Worm (Caenorhabditis elegans) whole organism, L4 larva: Measurements from ENCODE around the gene dhs-12.
A peak's percentile ranks its signal among the peaks of the same experiment; 100 is the strongest.

Experiments
- D1046.2 ChIP-seq: fragments of 200-800 bp; sonication (Bioruptor generic); IDR thresholded peaks from 2 replicates; pipeline ENCODE4 v1.3.6; 2022; ENCODE audit warnings: missing genetic modification characterization, missing compliant biosample characterization
- F26F4.8 ChIP-seq: fragments of 200-800 bp; sonication (Bioruptor generic); conservative IDR thresholded peaks from 2 replicates; pipeline ENCODE4 v1.3.6; 2022; ENCODE audit warnings: missing genetic modification characterization, missing compliant biosample characterization
- F49E8.2 ChIP-seq: sonication (generic microtip); optimal IDR thresholded peaks from 2 replicates; lab custom pipeline; 2016; ENCODE audit warnings: missing compliant biosample characterization, mild to moderate bottlenecking, missing genetic modification characterization, borderline replicate concordance
- T20F7.1 ChIP-seq: fragments of 200-800 bp; sonication (Bioruptor generic); optimal IDR thresholded peaks from 2 replicates; lab custom pipeline; 2018; ENCODE audit warnings: mild to moderate bottlenecking, missing genetic modification characterization, missing compliant biosample characterization
- T26A8.4 ChIP-seq: fragments of 200-800 bp; sonication (Bioruptor generic); IDR thresholded peaks from 2 replicates; pipeline ENCODE4 v1.3.6; 2022; ENCODE audit warnings: missing genetic modification characterization, missing compliant biosample characterization
- Y105C5A.15 ChIP-seq: fragments of 200-800 bp; sonication (Bioruptor generic); IDR thresholded peaks from 2 replicates; pipeline ENCODE4 v1.3.6; 2022; ENCODE audit warnings: missing genetic modification characterization, missing compliant biosample characterization
- Y5F2A.4 ChIP-seq: fragments of 200-800 bp; sonication (Bioruptor generic); optimal IDR thresholded peaks from 2 replicates; lab custom pipeline; 2018; ENCODE audit warnings: mild to moderate bottlenecking, missing genetic modification characterization, missing compliant biosample characterization
- Y75B8A.6 ChIP-seq: fragments of 200-800 bp; sonication (Bioruptor generic); IDR thresholded peaks from 2 replicates; pipeline ENCODE4 v1.3.6; 2022; ENCODE audit warnings: missing genetic modification reagents, missing genetic modification characterization, missing compliant biosample characterization
- ZK337.2 ChIP-seq: fragments of 200-800 bp; sonication (Bioruptor generic); IDR thresholded peaks from 2 replicates; pipeline ENCODE4 v1.3.6; 2022; ENCODE audit warnings: missing genetic modification reagents, missing genetic modification characterization, missing compliant biosample characterization
- ZK546.5 ChIP-seq, 2 experiments: sonication (generic microtip); optimal IDR thresholded peaks; 2 replicates each; lab custom pipeline; 2017; ENCODE audit warnings: missing biosample characterization in 2 of 2, missing genetic modification characterization in 2 of 2
- aha-1 ChIP-seq: fragments of 150-350 bp; peaks from one replicate; lab custom pipeline; 2014; ENCODE audit warnings: missing biosample characterization, missing genetic modification characterization
- arid-1 ChIP-seq: fragments of 200-800 bp; sonication (Bioruptor generic); conservative IDR thresholded peaks from 2 replicates; pipeline ENCODE4 v1.3.6; 2022; ENCODE audit warnings: missing genetic modification reagents, missing genetic modification characterization, missing compliant biosample characterization
- daf-16 ChIP-seq, 3 experiments: sonication (generic microtip); optimal IDR thresholded peaks; 2 replicates each; lab custom pipeline; 2016 to 2017; ENCODE audit warnings: missing genetic modification characterization in 3 of 3, missing genetic modification reagents in 3 of 3, mild to moderate bottlenecking in 2 of 3, missing compliant biosample characterization in 2 of 3, missing biosample characterization in 1 of 3, moderate library complexity in 1 of 3
- dmd-8 ChIP-seq: fragments of 200-800 bp; sonication (Bioruptor generic); IDR thresholded peaks from 2 replicates; pipeline ENCODE4 v1.3.6; 2022; ENCODE audit warnings: missing genetic modification characterization, missing compliant biosample characterization
- duxl-1 ChIP-seq: sonication (generic microtip); optimal IDR thresholded peaks from 2 replicates; lab custom pipeline; 2016; ENCODE audit warnings: mild to moderate bottlenecking, missing genetic modification characterization, moderate library complexity, missing compliant biosample characterization; ENCODE audit not compliant: poor library complexity
- egl-43 ChIP-seq: fragments of 200-800 bp; sonication (Bioruptor generic); IDR thresholded peaks from 2 replicates; pipeline ENCODE4 v1.3.6; 2022; ENCODE audit warnings: missing genetic modification reagents, missing genetic modification characterization, missing compliant biosample characterization
- jun-1 ChIP-seq: fragments of 150-350 bp; optimal IDR thresholded peaks from 2 replicates; lab custom pipeline; 2014; ENCODE audit warnings: missing biosample characterization, missing genetic modification reagents, missing genetic modification characterization
- lin-13 ChIP-seq: fragments of 150-350 bp; optimal IDR thresholded peaks from 2 replicates; lab custom pipeline; 2014; ENCODE audit warnings: missing biosample characterization, missing genetic modification reagents, missing genetic modification characterization
- lin-15B ChIP-seq: fragments of 150-350 bp; sonication (generic microtip); optimal IDR thresholded peaks from 3 replicates; lab custom pipeline; 2014; ENCODE audit warnings: missing biosample characterization, missing genetic modification characterization
- lir-3 ChIP-seq: sonication (generic microtip); optimal IDR thresholded peaks from 2 replicates; lab custom pipeline; 2016; ENCODE audit warnings: mild to moderate bottlenecking, missing genetic modification characterization, missing compliant biosample characterization
- lsy-2 ChIP-seq, 2 experiments: fragments of 150-350 bp in 1 of 2; sonication (generic microtip) in 1 of 2; optimal IDR thresholded peaks; 2 replicates each; lab custom pipeline; 2014 to 2017; ENCODE audit warnings: missing biosample characterization in 2 of 2, missing genetic modification characterization in 2 of 2
- madf-5 ChIP-seq, 2 experiments: fragments of 200-800 bp; sonication (Bioruptor generic); IDR thresholded peaks; 2 replicates each; pipeline ENCODE4 v1.3.6; 2022; ENCODE audit warnings: missing compliant biosample characterization in 2 of 2, missing genetic modification characterization in 2 of 2
- mxl-3 ChIP-seq: fragments of 200-800 bp; sonication (Bioruptor generic); optimal IDR thresholded peaks from 2 replicates; lab custom pipeline; 2018; ENCODE audit warnings: mild to moderate bottlenecking, missing genetic modification characterization, missing compliant biosample characterization
- nhr-102 ChIP-seq: sonication (generic microtip); optimal IDR thresholded peaks from 2 replicates; lab custom pipeline; 2016; ENCODE audit warnings: mild to moderate bottlenecking, missing genetic modification characterization, moderate library complexity, missing compliant biosample characterization
- nhr-11 ChIP-seq: fragments of 150-350 bp; optimal IDR thresholded peaks from 2 replicates; lab custom pipeline; 2014; ENCODE audit warnings: missing biosample characterization, missing genetic modification characterization
- nhr-28 ChIP-seq: fragments of 150-350 bp; optimal IDR thresholded peaks from 2 replicates; lab custom pipeline; 2014; ENCODE audit warnings: missing biosample characterization, missing genetic modification characterization
- nhr-41 ChIP-seq: fragments of 200-800 bp; sonication (Bioruptor generic); IDR thresholded peaks from 2 replicates; pipeline ENCODE4 v1.3.6; 2022; ENCODE audit warnings: missing genetic modification reagents, missing genetic modification characterization, missing compliant biosample characterization
- nhr-6 ChIP-seq: fragments of 150-350 bp; optimal IDR thresholded peaks from 2 replicates; lab custom pipeline; 2014; ENCODE audit warnings: missing biosample characterization, missing genetic modification characterization
- pha-4 ChIP-seq, 2 experiments: fragments of 150-350 bp in 1 of 2; fragments of 200-800 bp in 1 of 2; sonication (Bioruptor generic) in 1 of 2; IDR thresholded peaks in 1 of 2; optimal IDR thresholded peaks in 1 of 2; 2 replicates each; pipeline versions ENCODE4 v1.3.6 to Lab custom; 2014 to 2022; ENCODE audit warnings: missing genetic modification characterization in 2 of 2, missing genetic modification reagents in 2 of 2, missing biosample characterization in 1 of 2, missing compliant biosample characterization in 1 of 2
- skn-1 ChIP-seq: fragments of 150-350 bp; optimal IDR thresholded peaks from 2 replicates; lab custom pipeline; 2014; ENCODE audit warnings: missing biosample characterization, missing genetic modification characterization
- snpc-1.2 ChIP-seq: fragments of 200-800 bp; sonication (Bioruptor generic); IDR thresholded peaks from 2 replicates; pipeline ENCODE4 v1.3.6; 2022; ENCODE audit warnings: missing genetic modification reagents, missing genetic modification characterization, missing compliant biosample characterization
- spr-1 ChIP-seq: sonication (generic microtip); optimal IDR thresholded peaks from 2 replicates; lab custom pipeline; 2016; ENCODE audit warnings: mild to moderate bottlenecking, missing genetic modification characterization, missing compliant biosample characterization
- tag-97 ChIP-seq: fragments of 200-800 bp; sonication (Bioruptor generic); IDR thresholded peaks from 2 replicates; pipeline ENCODE4 v1.3.6; 2022; ENCODE audit warnings: missing genetic modification characterization, missing compliant biosample characterization
- unc-130 ChIP-seq: sonication (generic microtip); optimal IDR thresholded peaks from 2 replicates; lab custom pipeline; 2016; ENCODE audit warnings: missing genetic modification reagents, missing genetic modification characterization, missing compliant biosample characterization
- unc-62 ChIP-seq, 3 experiments: fragments of 150-350 bp in 1 of 3; sonication (generic microtip); optimal IDR thresholded peaks in 2 of 3; peaks in 1 of 3; 1 replicate in 1 of 3; 2 replicates in 2 of 3; lab custom pipeline; 2014 to 2017; ENCODE audit warnings: missing biosample characterization in 3 of 3, missing genetic modification characterization in 3 of 3, missing genetic modification reagents in 3 of 3, missing genotype in 1 of 3
- zag-1 ChIP-seq: fragments of 150-350 bp; optimal IDR thresholded peaks from 2 replicates; lab custom pipeline; 2014; ENCODE audit warnings: missing biosample characterization, missing genetic modification characterization
- zfp-2 ChIP-seq: sonication (generic microtip); optimal IDR thresholded peaks from 2 replicates; lab custom pipeline; 2016; ENCODE audit warnings: mild to moderate bottlenecking, missing genetic modification characterization, missing compliant biosample characterization

The dhs-12 gene

ce11 chrIV:10137804-10138203 lies 4.5 kb upstream of the dhs-12 start, which contains the start of gene K08F4.12:
Gene K08F4.12, plus strand, starts transcription at chrIV:10138104.
- TF ChIP-seq nhr-41, result no peak
- no peak for TF ChIP-seq F26F4.8 (GFP tag; lab: Robert Waterston, UW)
- TF ChIP-seq nhr-6 (tag; lab: Kevin White, UChicago), result no peak
- no peak for TF ChIP-seq lsy-2 (tag; optimal IDR thresholded peaks at IDR 0.05; lab: Kevin White, UChicago)
- TF ChIP-seq lin-13, result no peak
- TF ChIP-seq unc-130 (GFP tag; lab: Kevin White, UChicago), result no peak
- TF ChIP-seq mxl-3, result no peak
- no peak for TF ChIP-seq nhr-11 (tag; lab: Kevin White, UChicago)
- TF ChIP-seq pha-4 (GFP tag; IDR thresholded peaks at IDR 0.05; lab: Robert Waterston, UW), result no peak
- no peak for TF ChIP-seq pha-4 (tag; optimal IDR thresholded peaks at IDR 0.05; lab: Kevin White, UChicago)
- TF ChIP-seq snpc-1.2 (GFP tag; lab: Robert Waterston, UW), result no peak
- TF ChIP-seq zag-1 (tag; lab: Kevin White, UChicago), result no peak
- TF ChIP-seq madf-5 (GFP tag; IDR thresholded peaks at IDR 0.05; lab: Robert Waterston, UW), result no peak
- TF ChIP-seq lin-15B (tag; lab: Kevin White, UChicago), result no peak
- TF ChIP-seq Y105C5A.15, result no peak
- no peak for TF ChIP-seq skn-1
- no peak for TF ChIP-seq tag-97 (GFP tag; lab: Robert Waterston, UW)
- no peak for TF ChIP-seq T20F7.1 (GFP tag; lab: Kevin White, UChicago)
- TF ChIP-seq lir-3, result no peak
- no peak for TF ChIP-seq duxl-1 (tag; lab: Kevin White, UChicago)
- TF ChIP-seq dmd-8 (GFP tag; lab: Robert Waterston, UW), result no peak

DNA sequence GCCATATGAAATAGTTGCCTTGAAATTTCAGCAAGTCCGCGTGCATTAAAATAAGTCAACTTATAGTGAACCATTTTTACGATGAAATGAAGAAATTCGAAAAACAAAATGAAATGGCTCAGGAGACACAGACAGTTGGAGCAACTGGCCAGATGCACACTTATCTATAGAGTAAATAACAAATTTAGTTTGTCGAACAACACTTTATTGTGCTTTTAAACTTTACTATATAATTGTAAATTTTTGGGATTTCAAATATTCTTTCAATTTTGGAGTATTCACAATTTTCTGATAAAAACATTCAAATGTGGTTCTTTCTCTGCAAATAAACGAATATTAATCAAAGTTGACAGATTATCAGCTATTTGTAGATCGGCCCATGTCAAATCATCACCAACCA lies 2.1 kb upstream of the dhs-12 start, which contains the start of gene gst-3:
Gene gst-3 (minus strand): TSS at position 101 of the 400 bp plus-strand sequence.
- TF ChIP-seq egl-43, result no peak
- no peak for TF ChIP-seq F49E8.2
- no peak for TF ChIP-seq D1046.2 (GFP tag; lab: Robert Waterston, UW)
- peak in 1 of 2 experiments; percentile 23 for TF ChIP-seq unc-62 (GFP tag; optimal IDR thresholded peaks at IDR 0.05 in 1 of 2; lab: Kevin White, UChicago)
- TF ChIP-seq unc-62 (tag; optimal IDR thresholded peaks at IDR 0.05; lab: Kevin White, UChicago), result no peak
- no peak for TF ChIP-seq nhr-11 (tag; lab: Kevin White, UChicago)
- TF ChIP-seq arid-1 (GFP tag; lab: Robert Waterston, UW), result no peak
- TF ChIP-seq nhr-102, result no peak

- no peak for TF ChIP-seq T26A8.4
- no peak for TF ChIP-seq tag-97 (GFP tag; lab: Robert Waterston, UW)
- TF ChIP-seq jun-1 (tag; lab: Kevin White, UChicago), result no peak
- no peak for TF ChIP-seq spr-1 (tag; lab: Kevin White, UChicago)
- no peak for TF ChIP-seq Y5F2A.4
- no peak for TF ChIP-seq ZK546.5 (tag; optimal IDR thresholded peaks at IDR 0.05; lab: Kevin White, UChicago)
- no peak for TF ChIP-seq mxl-3
- TF ChIP-seq zfp-2 (tag; lab: Kevin White, UChicago), result no peak
- no peak for TF ChIP-seq egl-43
- TF ChIP-seq nhr-11 (tag; lab: Kevin White, UChicago), result no peak
Measured at ce11 chrIV:10143640-10144039, 1.4 kb downstream of the dhs-12 start, which contains the start of gene msp-38. Gene msp-38, minus strand, starts transcription at chrIV:10143740.

DNA sequence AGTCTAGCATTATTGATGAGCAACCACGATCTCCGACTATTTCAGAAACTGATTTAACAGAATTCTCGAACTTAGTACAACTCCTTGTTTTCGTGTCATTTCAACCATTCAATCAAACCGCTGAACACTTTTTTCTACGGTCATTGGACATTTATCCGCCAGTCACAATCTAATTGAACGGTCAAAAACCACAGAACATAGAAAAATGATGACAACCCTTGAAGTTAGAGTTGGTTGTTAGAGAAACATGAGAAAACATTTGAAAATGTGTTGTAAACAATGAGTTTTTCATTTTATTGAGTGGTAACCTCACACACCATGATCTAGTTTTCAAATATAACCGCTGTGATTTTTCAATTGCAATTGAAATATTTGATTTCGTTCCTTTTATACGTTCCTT lies 2.2 kb downstream of the dhs-12 start:
- TF ChIP-seq Y75B8A.6 (GFP tag; lab: Robert Waterston, UW), result no peak
- TF ChIP-seq nhr-28, result no peak
- TF ChIP-seq T20F7.1 (GFP tag; lab: Kevin White, UChicago), result no peak
- TF ChIP-seq duxl-1 (tag; lab: Kevin White, UChicago), result no peak
- no peak for TF ChIP-seq mxl-3
- TF ChIP-seq ZK337.2 (GFP tag; lab: Robert Waterston, UW), result no peak
- TF ChIP-seq daf-16 (GFP tag; optimal IDR thresholded peaks at IDR 0.05; lab: Kevin White, UChicago), result no peak
- TF ChIP-seq daf-16 (tag; optimal IDR thresholded peaks at IDR 0.05; lab: Kevin White, UChicago), result peak; percentile 46
- no peak for TF ChIP-seq aha-1 (tag; lab: Kevin White, UChicago)
- TF ChIP-seq, all 104 proteins: peak for 1
